Fruit fly (Drosophila melanogaster) whole organism, embryonic: ENCODE measurements around the gene CG2124.

Experiments
- Adf1 ChIP-seq: fragments of 200-800 bp; sonication (Bioruptor generic); IDR thresholded peaks from 2 replicates; pipeline ENCODE4 v1.3.6; 2022; ENCODE audit warnings: missing biosample characterization, missing genetic modification characterization
- CG10366 ChIP-seq: fragments of 200-800 bp; sonication (Bioruptor generic); IDR thresholded peaks from 2 replicates; pipeline ENCODE4 v1.3.6; 2022; ENCODE audit warnings: missing biosample characterization, missing genetic modification characterization
- CG12219 ChIP-seq: fragments of 200-800 bp; sonication (Bioruptor generic); optimal IDR thresholded peaks from 3 replicates; lab custom pipeline; 2018; ENCODE audit warnings: missing biosample characterization, mild to moderate bottlenecking, missing genetic modification characterization
- CG12942 ChIP-seq: fragments of 200-800 bp; sonication (Bioruptor generic); optimal IDR thresholded peaks from 3 replicates; lab custom pipeline; 2016; ENCODE audit warnings: missing biosample characterization, missing genetic modification characterization
- CG13123 ChIP-seq: fragments of 200-800 bp; sonication (Bioruptor generic); optimal IDR thresholded peaks from 2 replicates; lab custom pipeline; 2016; ENCODE audit warnings: missing biosample characterization, missing genetic modification characterization
- CG13296 ChIP-seq: fragments of 200-800 bp; sonication (Bioruptor generic); optimal IDR thresholded peaks from 3 replicates; lab custom pipeline; 2018; ENCODE audit warnings: missing biosample characterization, mild to moderate bottlenecking, missing genetic modification characterization
- CG14050 ChIP-seq: fragments of 200-800 bp; sonication (Bioruptor generic); IDR thresholded peaks from 3 replicates; pipeline ENCODE4 v1.3.6; 2022; ENCODE audit warnings: missing biosample characterization, missing genetic modification characterization
- CG15514 ChIP-seq: fragments of 200-800 bp; sonication (Bioruptor generic); optimal IDR thresholded peaks from 3 replicates; lab custom pipeline; 2017; ENCODE audit warnings: missing biosample characterization, missing genetic modification characterization, mild to moderate bottlenecking, moderate library complexity, missing genetic modification reagents
- CG1602 ChIP-seq: fragments of 200-800 bp; sonication (Bioruptor generic); optimal IDR thresholded peaks from 3 replicates; lab custom pipeline; 2016; ENCODE audit warnings: missing biosample characterization, missing genetic modification characterization
- CG16863 ChIP-seq: fragments of 200-800 bp; sonication (Bioruptor generic); optimal IDR thresholded peaks from 3 replicates; lab custom pipeline; 2016; ENCODE audit warnings: missing biosample characterization, missing genetic modification characterization
- CG2116 ChIP-seq: fragments of 200-800 bp; sonication (Bioruptor generic); optimal IDR thresholded peaks from 3 replicates; lab custom pipeline; 2018; ENCODE audit warnings: missing biosample characterization, mild to moderate bottlenecking, missing genetic modification characterization
- CG2120 ChIP-seq: fragments of 200-800 bp; sonication (Bioruptor generic); optimal IDR thresholded peaks from 3 replicates; lab custom pipeline; 2016; ENCODE audit warnings: missing biosample characterization, missing genetic modification characterization
- CG30403 ChIP-seq: fragments of 200-800 bp; sonication (Bioruptor generic); optimal IDR thresholded peaks from 3 replicates; lab custom pipeline; 2016; ENCODE audit warnings: missing biosample characterization, missing genetic modification characterization
- CG31365 ChIP-seq: fragments of 200-800 bp; sonication (Bioruptor generic); optimal IDR thresholded peaks from 2 replicates; lab custom pipeline; 2018; ENCODE audit warnings: missing biosample characterization, mild to moderate bottlenecking, missing genetic modification characterization
- CG42726 ChIP-seq: fragments of 200-800 bp; sonication (Bioruptor generic); IDR thresholded peaks from 2 replicates; pipeline ENCODE4 v1.3.6; 2022; ENCODE audit warnings: missing biosample characterization, missing genetic modification characterization; ENCODE audit not compliant: partially characterized antibody
- CG5180 ChIP-seq: fragments of 200-800 bp; sonication (Bioruptor generic); optimal IDR thresholded peaks from 3 replicates; lab custom pipeline; 2017; ENCODE audit warnings: missing biosample characterization, missing genetic modification characterization, mild to moderate bottlenecking, moderate library complexity, missing genetic modification reagents
- CG8089 ChIP-seq: fragments of 200-800 bp; sonication (Bioruptor generic); optimal IDR thresholded peaks from 3 replicates; lab custom pipeline; 2016; ENCODE audit warnings: missing biosample characterization, missing genetic modification characterization
- CG8290 ChIP-seq, 3 experiments: fragments of 200-800 bp; sonication (Bioruptor generic); optimal IDR thresholded peaks; 2 replicates each; lab custom pipeline; 2016 to 2019; ENCODE audit warnings: missing biosample characterization in 3 of 3, missing genetic modification characterization in 3 of 3, mild to moderate bottlenecking in 2 of 3, moderate library complexity in 1 of 3
- CG9609 ChIP-seq: fragments of 200-800 bp; sonication (Bioruptor generic); optimal IDR thresholded peaks from 3 replicates; lab custom pipeline; 2016; ENCODE audit warnings: missing biosample characterization, missing genetic modification characterization
- CTCF ChIP-seq: fragments of 200-800 bp; sonication (Bioruptor generic); optimal IDR thresholded peaks from 2 replicates; lab custom pipeline; 2017; ENCODE audit warnings: missing biosample characterization, mild to moderate bottlenecking, missing genetic modification characterization, moderate library complexity
- CkIIα-i1 ChIP-seq: fragments of 200-800 bp; sonication (Bioruptor generic); IDR thresholded peaks from 2 replicates; pipeline ENCODE4 v1.3.6; 2022; ENCODE audit warnings: missing biosample characterization, missing genetic modification characterization
- Dip2 ChIP-seq: fragments of 200-800 bp; sonication (Bioruptor generic); IDR thresholded peaks from 2 replicates; pipeline ENCODE4 v1.3.6; 2022; ENCODE audit warnings: missing biosample characterization, missing genetic modification characterization
- Drgx ChIP-seq: fragments of 200-800 bp; sonication (Bioruptor generic); IDR thresholded peaks from 2 replicates; pipeline ENCODE4 v1.3.6; 2022; ENCODE audit warnings: missing biosample characterization, missing genetic modification characterization
- Ets65A ChIP-seq: fragments of 200-800 bp; sonication (Bioruptor generic); peaks from one replicate; lab custom pipeline; 2016; ENCODE audit warnings: missing biosample characterization, missing genetic modification characterization
- H2.0 ChIP-seq: fragments of 200-800 bp; sonication (Bioruptor generic); IDR thresholded peaks from 2 replicates; pipeline ENCODE4 v1.3.6; 2022; ENCODE audit warnings: missing biosample characterization, missing genetic modification characterization
- Hr39 ChIP-seq: fragments of >200 bp; optimal IDR thresholded peaks from 2 replicates; lab custom pipeline; 2017
- Max ChIP-seq: fragments of 200-800 bp; sonication (Bioruptor generic); optimal IDR thresholded peaks from 2 replicates; lab custom pipeline; 2016; ENCODE audit warnings: missing biosample characterization, mild to moderate bottlenecking, missing genetic modification characterization
- NC2β ChIP-seq: fragments of 200-800 bp; sonication (Bioruptor generic); optimal IDR thresholded peaks from 2 replicates; lab custom pipeline; 2016; ENCODE audit warnings: missing biosample characterization, missing genetic modification characterization
- Ravus ChIP-seq: fragments of 200-800 bp; sonication (Bioruptor generic); IDR thresholded peaks from 2 replicates; pipeline ENCODE4 v1.3.6; 2022; ENCODE audit warnings: missing biosample characterization, missing genetic modification characterization
- Xbp1 ChIP-seq: fragments of 200-800 bp; sonication (Bioruptor generic); optimal IDR thresholded peaks from 3 replicates; lab custom pipeline; 2016; ENCODE audit warnings: missing biosample characterization, mild to moderate bottlenecking, missing genetic modification characterization
- ac ChIP-seq: fragments of 200-800 bp; sonication (Bioruptor generic); optimal IDR thresholded peaks from 3 replicates; lab custom pipeline; 2017; ENCODE audit warnings: missing biosample characterization, mild to moderate bottlenecking, missing genetic modification characterization
- al ChIP-seq: fragments of 200-800 bp; sonication (Bioruptor generic); IDR thresholded peaks from 2 replicates; pipeline ENCODE4 v1.3.6; 2022; ENCODE audit warnings: missing biosample characterization, missing genetic modification characterization
- ase ChIP-seq: fragments of 200-800 bp; sonication (Bioruptor generic); IDR thresholded peaks from 3 replicates; pipeline ENCODE4 v1.3.6; 2022; ENCODE audit warnings: missing biosample characterization, missing genetic modification characterization
- cas ChIP-seq: fragments of 200-800 bp; sonication (Bioruptor generic); IDR thresholded peaks from 2 replicates; pipeline ENCODE4 v1.3.6; 2022; ENCODE audit warnings: missing biosample characterization, missing genetic modification characterization
- crol ChIP-seq: fragments of 200-800 bp; sonication (Bioruptor generic); IDR thresholded peaks from 2 replicates; pipeline ENCODE4 v1.3.6; 2022; ENCODE audit warnings: missing biosample characterization, missing genetic modification characterization
- gem ChIP-seq: fragments of 200-800 bp; sonication (Bioruptor generic); optimal IDR thresholded peaks from 2 replicates; lab custom pipeline; 2019; ENCODE audit warnings: missing biosample characterization, mild to moderate bottlenecking, missing genetic modification characterization, moderate library complexity
- gfzf ChIP-seq: fragments of 200-800 bp; sonication (Bioruptor generic); optimal IDR thresholded peaks from 2 replicates; lab custom pipeline; 2016; ENCODE audit warnings: missing biosample characterization, mild to moderate bottlenecking, missing genetic modification characterization, moderate library complexity
- grn ChIP-seq: fragments of 200-800 bp; sonication (Bioruptor generic); optimal IDR thresholded peaks from 3 replicates; lab custom pipeline; 2017; ENCODE audit warnings: missing biosample characterization, missing genetic modification characterization
- hbn ChIP-seq: fragments of 200-800 bp; sonication (Bioruptor generic); IDR thresholded peaks from 2 replicates; pipeline ENCODE4 v1.3.6; 2022; ENCODE audit warnings: missing biosample characterization, missing genetic modification characterization; ENCODE audit not compliant: partially characterized antibody
- nom ChIP-seq: fragments of 200-800 bp; sonication (Bioruptor generic); optimal IDR thresholded peaks from 2 replicates; lab custom pipeline; 2017; ENCODE audit warnings: missing biosample characterization, missing genetic modification characterization, mild to moderate bottlenecking, moderate library complexity, missing genetic modification reagents
- p53 ChIP-seq: fragments of 200-800 bp; sonication (Bioruptor generic); optimal IDR thresholded peaks from 2 replicates; lab custom pipeline; 2016; ENCODE audit warnings: missing biosample characterization, missing genetic modification characterization
- sens ChIP-seq: fragments of 200-800 bp; sonication (Bioruptor generic); peaks from one replicate; lab custom pipeline; 2016; ENCODE audit warnings: missing biosample characterization, missing genetic modification characterization
- sima ChIP-seq: fragments of 200-800 bp; sonication (Bioruptor generic); optimal IDR thresholded peaks from 2 replicates; lab custom pipeline; 2016; ENCODE audit warnings: missing biosample characterization, missing genetic modification characterization
- ssp ChIP-seq: fragments of 200-800 bp; sonication (Bioruptor generic); IDR thresholded peaks from 2 replicates; pipeline ENCODE4 v1.3.6; 2022; ENCODE audit warnings: missing biosample characterization, missing genetic modification characterization
- stc ChIP-seq: fragments of 200-800 bp; sonication (Bioruptor generic); IDR thresholded peaks from 2 replicates; pipeline ENCODE4 v1.3.6; 2022; ENCODE audit warnings: missing biosample characterization, missing genetic modification characterization
- sug ChIP-seq: fragments of 200-800 bp; optimal IDR thresholded peaks from 2 replicates; lab custom pipeline; 2019; ENCODE audit warnings: missing biosample characterization, mild to moderate bottlenecking, missing genetic modification characterization, moderate library complexity
- tna ChIP-seq: fragments of 200-800 bp; sonication (Bioruptor generic); IDR thresholded peaks from 2 replicates; pipeline ENCODE4 v1.3.6; 2022; ENCODE audit warnings: missing biosample characterization, missing genetic modification characterization; ENCODE audit not compliant: partially characterized antibody
- trem ChIP-seq: fragments of 200-800 bp; optimal IDR thresholded peaks from 3 replicates; lab custom pipeline; 2019; ENCODE audit warnings: missing biosample characterization, mild to moderate bottlenecking, missing genetic modification characterization, moderate library complexity
- trh ChIP-seq: fragments of 200-800 bp; sonication (Bioruptor generic); optimal IDR thresholded peaks from 2 replicates; lab custom pipeline; 2016; ENCODE audit warnings: missing biosample characterization, missing genetic modification characterization
- ttk ChIP-seq: fragments of 200-800 bp; sonication (Bioruptor generic); IDR thresholded peaks from 2 replicates; pipeline ENCODE4 v2.1.2; 2022; ENCODE audit warnings: missing biosample characterization, missing genetic modification characterization
- zen ChIP-seq: fragments of 200-800 bp; sonication (Bioruptor generic); optimal IDR thresholded peaks from 3 replicates; lab custom pipeline; 2018; ENCODE audit warnings: missing biosample characterization, mild to moderate bottlenecking, missing genetic modification characterization, moderate library complexity
- zfh2 ChIP-seq: fragments of 200-800 bp; sonication (Bioruptor generic); optimal IDR thresholded peaks from 2 replicates; lab custom pipeline; 2016; ENCODE audit warnings: missing biosample characterization, missing genetic modification characterization

The CG2124 gene

DNA sequence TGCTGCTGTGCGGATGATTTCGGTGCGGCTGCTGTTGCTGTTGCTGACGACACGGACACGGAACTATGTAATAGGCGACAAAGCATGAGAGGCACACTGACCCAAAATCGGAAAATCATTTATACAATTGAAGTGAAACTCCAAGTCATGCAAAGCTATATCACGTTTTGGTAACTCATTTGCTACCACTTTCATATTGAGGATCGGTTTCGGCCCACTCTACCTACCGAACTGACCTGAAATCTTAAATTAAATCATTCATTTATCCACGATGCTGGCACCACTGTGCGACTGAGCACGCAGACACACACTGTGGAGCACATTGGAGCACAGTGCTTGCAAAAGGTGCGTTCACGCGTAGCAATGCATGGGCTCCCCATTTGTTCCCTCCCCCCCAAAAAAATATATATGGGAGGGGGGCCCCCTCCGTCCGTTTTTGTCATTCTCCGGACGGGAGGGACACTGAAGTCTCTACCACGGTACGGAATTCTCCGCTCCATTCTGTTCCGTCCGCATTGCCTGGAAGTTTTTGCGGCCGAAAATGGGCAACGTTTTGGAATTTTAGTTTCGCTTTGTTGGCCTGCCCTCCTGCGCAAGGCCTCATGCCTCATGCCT is 25.7 kb upstream of the CG2124 start (continued):
- TF ChIP-seq H2.0 (GFP tag; lab: Robert Waterston, UW) (0 out of 2 replicates have a peak, but pooled peaks have one; percentile 19), Ravus (GFP tag; lab: Robert Waterston, UW) (no peak), CG8290 (GFP tag; optimal IDR thresholded peaks at IDR 0.05; lab: Kevin White, UChicago) (no peak), CG8290 (tag; optimal IDR thresholded peaks at IDR 0.05; lab: Kevin White, UChicago) (peak in 1 of 2 experiments; percentile 77), p53 (no peak), CG15514 (GFP tag; lab: Kevin White, UChicago) (peak; percentile 36), CG2116 (GFP tag; lab: Kevin White, UChicago) (no peak), CG9609 (GFP tag; lab: Kevin White, UChicago) (peak; percentile 15), stc (GFP tag; lab: Robert Waterston, UW) (peak; percentile 23; the same call in 1 of the 2 replicates), gem (tag; lab: Kevin White, UChicago) (peak; percentile 75), CG8089 (GFP tag; lab: Kevin White, UChicago) (peak; percentile 30), CG12219 (GFP tag; lab: Kevin White, UChicago) (peak; percentile 64), Drgx (GFP tag; lab: Robert Waterston, UW) (peak; percentile 88), CG12942 (GFP tag; lab: Kevin White, UChicago) (peak; percentile 16), sens (GFP tag; lab: Kevin White, UChicago) (peak; percentile 92), zen (tag; lab: Kevin White, UChicago) (no peak), Adf1 (no peak), cas (GFP tag; lab: Robert Waterston, UW) (no peak), CG1602 (peak; percentile 4), Xbp1 (GFP tag; lab: Kevin White, UChicago) (peak; percentile 58), ase (GFP tag; lab: Robert Waterston, UW) (peak; percentile 38; the same call in 1 of the 3 replicates), sima (GFP tag; lab: Kevin White, UChicago) (no peak), zfh2 (GFP tag; lab: Kevin White, UChicago) (no peak), Dip2 (no peak), gfzf (GFP tag; lab: Kevin White, UChicago) (no peak), CG31365 (tag; lab: Kevin White, UChicago) (no peak), ssp (no peak), ttk (GFP tag; lab: Robert Waterston, UW) (peak; percentile 65), hbn (GFP tag; lab: Robert Waterston, UW) (no peak), sug (no peak), CG2120 (GFP tag; lab: Kevin White, UChicago) (peak; percentile 36), CTCF (peak; percentile 11), nom (peak; percentile 37), CG30403 (peak; percentile 53), CG14050 (GFP tag; lab: Robert Waterston, UW) (peak; percentile 30; the same call in 1 of the 3 replicates), CG13296 (GFP tag; lab: Kevin White, UChicago) (no peak), ac (GFP tag; lab: Kevin White, UChicago) (no peak), tna (GFP tag; lab: Robert Waterston, UW) (no peak), CG10366 (GFP tag; lab: Robert Waterston, UW) (peak; percentile 55; the same call in 1 of the 2 replicates), CG5180 (GFP tag; lab: Kevin White, UChicago) (no peak), CG42726 (GFP tag; lab: Robert Waterston, UW) (no peak), grn (no peak), Hr39 (no peak), CG16863 (peak; percentile 33), CG13123 (GFP tag; lab: Kevin White, UChicago) (no peak), al (GFP tag; lab: Robert Waterston, UW) (0 out of 2 replicates have a peak, but pooled peaks have one; percentile 15), Ets65A (GFP tag; lab: Kevin White, UChicago) (no peak), NC2β (GFP tag; lab: Kevin White, UChicago) (peak; percentile 20), Max (GFP tag; lab: Kevin White, UChicago) (peak; percentile 22), crol (no peak), trh (GFP tag; lab: Kevin White, UChicago) (no peak), trem (no peak), CkIIα-i1 (no peak)
